Fruit fly (Drosophila melanogaster): ENCODE measurements around the gene Gld2.

DNA sequence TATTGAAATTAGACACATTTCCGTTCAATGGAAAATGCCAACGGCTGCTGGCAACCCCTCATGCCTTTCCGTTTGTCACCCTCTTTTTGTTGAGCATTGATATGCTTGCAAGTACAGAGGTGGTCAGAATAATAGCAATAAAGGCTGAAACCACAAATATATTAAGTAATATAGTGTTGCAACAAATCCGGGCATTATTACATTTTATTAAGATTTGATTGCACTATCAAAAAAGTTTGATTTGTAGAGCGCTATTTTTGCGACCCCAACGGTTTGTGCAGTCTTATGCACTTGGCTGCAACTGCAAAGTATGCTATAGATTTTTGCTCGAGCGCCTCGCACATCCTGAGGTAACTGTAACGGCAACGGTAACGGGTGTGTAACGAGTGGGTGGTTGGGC lies 48.6 kb downstream of the Gld2 start:
- TF ChIP-seq Pif1B (GFP tag; optimal IDR thresholded peaks at IDR 0.05) (peak; percentile 7), CG9948 (tag; optimal IDR thresholded peaks at IDR 0.05) (peak; percentile 56)
